Fruit fly (Drosophila melanogaster): ENCODE results near the gene nSyb.

The nSyb gene

dm6 chr3L:1639185-1639812, 1.7 kb upstream of the nSyb start, which contains the start of the genes Mettl2 and Bgb (continued):
- peak; percentile 81 for TF ChIP-seq run (tag; optimal IDR thresholded peaks at IDR 0.05)
- TF ChIP-seq CG11398 (GFP tag; optimal IDR thresholded peaks at IDR 0.05): no peak
- TF ChIP-seq sens (GFP tag): peak; percentile 96
- peak; percentile 30 for TF ChIP-seq Sry-β (GFP tag; optimal IDR thresholded peaks at IDR 0.05)
- peak; percentile 80 for TF ChIP-seq maf-S (GFP tag; optimal IDR thresholded peaks at IDR 0.05)
- TF ChIP-seq CG10543 (GFP tag; optimal IDR thresholded peaks at IDR 0.05): peak; percentile 51
- TF ChIP-seq Atf3 (GFP tag; optimal IDR thresholded peaks at IDR 0.05): peak; percentile 71
- TF ChIP-seq Adf1 (GFP tag; IDR thresholded peaks at IDR 0.05): no peak
- TF ChIP-seq Eip74EF (GFP tag; optimal IDR thresholded peaks at IDR 0.05): no peak
- peak; percentile 62 for TF ChIP-seq Nf-YC (tag; optimal IDR thresholded peaks at IDR 0.05)
- peak; percentile 90 for TF ChIP-seq ind (GFP tag; optimal IDR thresholded peaks at IDR 0.05)
- TF ChIP-seq CG13287 (GFP tag; IDR thresholded peaks at IDR 0.05; ENCODE audit: partially characterized antibody): peak; percentile 83
- peak; percentile 75 for TF ChIP-seq cas (GFP tag; IDR thresholded peaks at IDR 0.05)
- TF ChIP-seq pzg (GFP tag; optimal IDR thresholded peaks at IDR 0.05): peak; percentile 67
- TF ChIP-seq peb (GFP tag; IDR thresholded peaks at IDR 0.05): peak; percentile 38; the same call in 1 of the 2 replicates
- TF ChIP-seq bcd (GFP tag; optimal IDR thresholded peaks at IDR 0.05): peak; percentile 75
- no peak for TF ChIP-seq dmrt99B (tag; optimal IDR thresholded peaks at IDR 0.05)
- peak; percentile 75 for TF ChIP-seq CG7357 (GFP tag; IDR thresholded peaks at IDR 0.05)
- TF ChIP-seq Mrtf (GFP tag; IDR thresholded peaks at IDR 0.05): peak; percentile 78
- no peak for TF ChIP-seq D (optimal IDR thresholded peaks at IDR 0.05)
- peak; percentile 46 for TF ChIP-seq D (GFP tag; optimal IDR thresholded peaks at IDR 0.05)
- no peak for TF ChIP-seq CG12744 (GFP tag; optimal IDR thresholded peaks at IDR 0.05)
- TF ChIP-seq CoRest (tag; optimal IDR thresholded peaks at IDR 0.05): peak; percentile 83
- peak; percentile 84 for TF ChIP-seq zfh1 (GFP tag; IDR thresholded peaks at IDR 0.05)
- TF ChIP-seq CG17568 (GFP tag; optimal IDR thresholded peaks at IDR 0.05): no peak
- TF ChIP-seq az2 (GFP tag; optimal IDR thresholded peaks at IDR 0.05): peak; percentile 72
- peak; percentile 61; the same call in 1 of the 3 replicates for TF ChIP-seq CG6175 (GFP tag; IDR thresholded peaks at IDR 0.05)
- no peak for TF ChIP-seq Vsx1 (GFP tag; optimal IDR thresholded peaks at IDR 0.05)
- TF ChIP-seq wdn (GFP tag; IDR thresholded peaks at IDR 0.05): peak; percentile 59; the same call in 1 of the 2 replicates
- peak; percentile 80 for TF ChIP-seq CHES-1-like (GFP tag; optimal IDR thresholded peaks at IDR 0.05)
- TF ChIP-seq CG12299 (tag; optimal IDR thresholded peaks at IDR 0.05): no peak
- peak; percentile 90 for TF ChIP-seq Scr (GFP tag; IDR thresholded peaks at IDR 0.05; ENCODE audit: partially characterized antibody)
- no peak for TF ChIP-seq zf30C (GFP tag; optimal IDR thresholded peaks at IDR 0.05)
- TF ChIP-seq Sry-δ (GFP tag; optimal IDR thresholded peaks at IDR 0.05): peak; percentile 96
- TF ChIP-seq CG7556 (GFP tag; optimal IDR thresholded peaks at IDR 0.05): peak; percentile 55
- TF ChIP-seq Lhr (GFP tag; optimal IDR thresholded peaks at IDR 0.05): no peak
- TF ChIP-seq hkb (optimal IDR thresholded peaks at IDR 0.05): peak; percentile 64
- peak; percentile 37; the same call in 1 of the 2 replicates for TF ChIP-seq hkb (GFP tag; IDR thresholded peaks at IDR 0.05)
- no peak for TF ChIP-seq CG4854 (GFP tag; optimal IDR thresholded peaks at IDR 0.05)
- peak; percentile 64 for TF ChIP-seq Atf-2 (GFP tag; optimal IDR thresholded peaks at IDR 0.05)
- peak; percentile 69 for TF ChIP-seq CG17612 (GFP tag; IDR thresholded peaks at IDR 0.05)
- peak; percentile 44; the same call in 1 of the 2 replicates for TF ChIP-seq seq (GFP tag; IDR thresholded peaks at IDR 0.05)
- peak; percentile 89 for TF ChIP-seq BEAF-32 (GFP tag; optimal IDR thresholded peaks at IDR 0.05)
- TF ChIP-seq Trl (optimal IDR thresholded peaks at IDR 0.05): peak in 1 of 2 experiments; percentile 9
- peak; percentile 83 for TF ChIP-seq Trl (GFP tag; optimal IDR thresholded peaks at IDR 0.05)
- TF ChIP-seq CG6654 (GFP tag; optimal IDR thresholded peaks at IDR 0.05): peak; percentile 16
- TF ChIP-seq CG3847 (GFP tag; IDR thresholded peaks at IDR 0.05): peak; percentile 82
- TF ChIP-seq CG10654 (GFP tag; optimal IDR thresholded peaks at IDR 0.05): peak; percentile 68
- peak; percentile 90 for TF ChIP-seq mam (GFP tag; optimal IDR thresholded peaks at IDR 0.05)
- TF ChIP-seq row (GFP tag; IDR thresholded peaks at IDR 0.05): peak; percentile 95
- TF ChIP-seq HLHmδ (GFP tag; optimal IDR thresholded peaks at IDR 0.05): no peak
